Fruit fly (Drosophila melanogaster): ENCODE data around the gene CG34393.

The CG34393 gene

dm6 chr2L:3172745-3173271 lies 27.5 kb downstream of the CG34393 start:
- no peak for TF ChIP-seq Mio (GFP tag; optimal IDR thresholded peaks at IDR 0.05)
- peak; percentile 36 for TF ChIP-seq brk (GFP tag; optimal IDR thresholded peaks at IDR 0.05)
- TF ChIP-seq Rel (GFP tag; optimal IDR thresholded peaks at IDR 0.05), result peak; percentile 53
- no peak for TF ChIP-seq Rel (tag; optimal IDR thresholded peaks at IDR 0.05)
- peak; percentile 55 for TF ChIP-seq tai (GFP tag; optimal IDR thresholded peaks at IDR 0.05)
- peak; percentile 73 for TF ChIP-seq sage (GFP tag; optimal IDR thresholded peaks at IDR 0.05)
- TF ChIP-seq br (GFP tag; optimal IDR thresholded peaks at IDR 0.05), result peak; percentile 30
- TF ChIP-seq woc (GFP tag; optimal IDR thresholded peaks at IDR 0.05), result no peak
- TF ChIP-seq fru (GFP tag; optimal IDR thresholded peaks at IDR 0.05), result peak; percentile 23
- no peak for TF ChIP-seq Myc (optimal IDR thresholded peaks at IDR 0.05)
- peak; percentile 33 for TF ChIP-seq OdsH (GFP tag; optimal IDR thresholded peaks at IDR 0.05)
- no peak for TF ChIP-seq Dfd (GFP tag; optimal IDR thresholded peaks at IDR 0.05)
- peak; percentile 2 for TF ChIP-seq rgr (GFP tag; optimal IDR thresholded peaks at IDR 0.05)
- TF ChIP-seq h (GFP tag; optimal IDR thresholded peaks at IDR 0.05), result peak; percentile 45
- TF ChIP-seq pan (optimal IDR thresholded peaks at IDR 0.05), result no peak
- peak; percentile 14 for TF ChIP-seq Sp1 (GFP tag; optimal IDR thresholded peaks at IDR 0.05)
- TF ChIP-seq Hnf4 (GFP tag; optimal IDR thresholded peaks at IDR 0.05), result peak; percentile 45
- no peak for TF ChIP-seq Hr83 (GFP tag; optimal IDR thresholded peaks at IDR 0.05; ENCODE audit: poor library complexity, severe bottlenecking)
- peak in 1 of 2 experiments; percentile 33 for TF ChIP-seq foxo (GFP tag; optimal IDR thresholded peaks at IDR 0.05)
- TF ChIP-seq dsf (GFP tag; optimal IDR thresholded peaks at IDR 0.05; ENCODE audit: borderline replicate concordance), result no peak
- no peak for TF ChIP-seq psq (GFP tag; optimal IDR thresholded peaks at IDR 0.05)

- TF ChIP-seq sage (GFP tag; optimal IDR thresholded peaks at IDR 0.05), result peak; percentile 46
- TF ChIP-seq rgr (GFP tag; optimal IDR thresholded peaks at IDR 0.05), result no peak
- TF ChIP-seq brk (GFP tag; optimal IDR thresholded peaks at IDR 0.05), result peak; percentile 10
- TF ChIP-seq N (GFP tag; optimal IDR thresholded peaks at IDR 0.05), result no peak
- no peak for TF ChIP-seq pan (optimal IDR thresholded peaks at IDR 0.05)
- TF ChIP-seq HLH106 (tag; optimal IDR thresholded peaks at IDR 0.05), result no peak
- peak; percentile 31 for TF ChIP-seq Hnf4 (GFP tag; optimal IDR thresholded peaks at IDR 0.05)
- peak; percentile 4 for TF ChIP-seq h (GFP tag; optimal IDR thresholded peaks at IDR 0.05)
- TF ChIP-seq Vsx2 (GFP tag; optimal IDR thresholded peaks at IDR 0.05; ENCODE audit: partially characterized antibody), result no peak
- TF ChIP-seq Mio (GFP tag; optimal IDR thresholded peaks at IDR 0.05), result no peak
These were observed 29.2 kb downstream of the CG34393 start, which contains the start of gene CG44002 for dm6 chr2L:3170949-3171579. Gene CG44002, minus strand, starts transcription at chr2L:3171092.

- TF ChIP-seq Mio (GFP tag; optimal IDR thresholded peaks at IDR 0.05), result no peak
- no peak for TF ChIP-seq Vsx2 (GFP tag; optimal IDR thresholded peaks at IDR 0.05; ENCODE audit: partially characterized antibody)
- TF ChIP-seq jim (GFP tag; optimal IDR thresholded peaks at IDR 0.05), result no peak
- no peak for TF ChIP-seq sage (GFP tag; optimal IDR thresholded peaks at IDR 0.05)
- no peak for TF ChIP-seq Rel (GFP tag; optimal IDR thresholded peaks at IDR 0.05)
- no peak for TF ChIP-seq Rel (tag; optimal IDR thresholded peaks at IDR 0.05)
- no peak for TF ChIP-seq pan (optimal IDR thresholded peaks at IDR 0.05)
- TF ChIP-seq HLH106 (tag; optimal IDR thresholded peaks at IDR 0.05), result no peak
- no peak for TF ChIP-seq Dif (GFP tag; optimal IDR thresholded peaks at IDR 0.05; ENCODE audit: partially characterized antibody)
- TF ChIP-seq lola (GFP tag; optimal IDR thresholded peaks at IDR 0.05), result no peak
- TF ChIP-seq ey (GFP tag; optimal IDR thresholded peaks at IDR 0.05), result no peak
- TF ChIP-seq GATAd (GFP tag; optimal IDR thresholded peaks at IDR 0.05), result no peak
- TF ChIP-seq OdsH (GFP tag; optimal IDR thresholded peaks at IDR 0.05), result no peak
- TF ChIP-seq dsf (GFP tag; optimal IDR thresholded peaks at IDR 0.05; ENCODE audit: borderline replicate concordance), result no peak
- TF ChIP-seq rgr (GFP tag; optimal IDR thresholded peaks at IDR 0.05), result no peak
- TF ChIP-seq Jra (GFP tag; optimal IDR thresholded peaks at IDR 0.05), result no peak
- no peak for TF ChIP-seq dmrt93B (GFP tag; optimal IDR thresholded peaks at IDR 0.05)
- no peak for TF ChIP-seq fru (GFP tag; optimal IDR thresholded peaks at IDR 0.05)
- TF ChIP-seq Dfd (GFP tag; optimal IDR thresholded peaks at IDR 0.05), result no peak
- TF ChIP-seq Sp1 (GFP tag; optimal IDR thresholded peaks at IDR 0.05), result no peak
These were observed 33.6 kb downstream of the CG34393 start for dm6 chr2L:3166710-3167109.

dm6 chr2L:3165022-3165647 lies 35.2 kb downstream of the CG34393 start:
- no peak for TF ChIP-seq fru (GFP tag; optimal IDR thresholded peaks at IDR 0.05)
- peak; percentile 34 for TF ChIP-seq Hnf4 (GFP tag; optimal IDR thresholded peaks at IDR 0.05)
- TF ChIP-seq Hr83 (GFP tag; optimal IDR thresholded peaks at IDR 0.05; ENCODE audit: poor library complexity, severe bottlenecking), result peak; percentile 62
- TF ChIP-seq dsf (GFP tag; optimal IDR thresholded peaks at IDR 0.05; ENCODE audit: borderline replicate concordance), result no peak
- no peak for TF ChIP-seq Abd-B (GFP tag; optimal IDR thresholded peaks at IDR 0.05)
- no peak for TF ChIP-seq Rel (GFP tag; optimal IDR thresholded peaks at IDR 0.05)
- TF ChIP-seq Rel (tag; optimal IDR thresholded peaks at IDR 0.05), result peak; percentile 99
- no peak for TF ChIP-seq HLH106 (tag; optimal IDR thresholded peaks at IDR 0.05)
- TF ChIP-seq Dif (GFP tag; optimal IDR thresholded peaks at IDR 0.05; ENCODE audit: partially characterized antibody), result peak; percentile 7

All from whole organism, wandering third instar larva.